Fruit fly (Drosophila melanogaster) Kc167 (cell line): Measurements from ENCODE around the gene CG31460.

Experiments
- Myc ChIP-seq: fragments of >200 bp; optimal IDR thresholded peaks from 2 replicates; lab custom pipeline; 2017; ENCODE audit warnings: missing external identifiers
- Sin3A ChIP-seq: fragments of >200 bp; optimal IDR thresholded peaks from 2 replicates; lab custom pipeline; 2018; ENCODE audit warnings: missing external identifiers
- h ChIP-seq: fragments of >200 bp; optimal IDR thresholded peaks from 3 replicates; lab custom pipeline; 2018; ENCODE audit warnings: missing external identifiers
- insv ChIP-seq: fragments of >200 bp; optimal IDR thresholded peaks from 3 replicates; lab custom pipeline; 2018; ENCODE audit warnings: missing external identifiers
- psq ChIP-seq: fragments of >200 bp; optimal IDR thresholded peaks from 2 replicates; lab custom pipeline; 2017; ENCODE audit warnings: missing external identifiers
- ttk ChIP-seq: sonication (Bioruptor generic); optimal IDR thresholded peaks from 2 replicates; lab custom pipeline; 2017; ENCODE audit warnings: missing external identifiers

Gene CG31460

dm6 chr3R:8561522-8561921, 951 bp upstream of the CG31460 start, which contains the start of gene pch2:
Gene pch2 (minus strand): TSS chr3R:8561764.
- no peak for TF ChIP-seq insv
- no peak for TF ChIP-seq Myc (lab: Kevin White, UChicago)
- TF ChIP-seq Sin3A (lab: Kevin White, UChicago) = no peak
- no peak for TF ChIP-seq psq
- TF ChIP-seq h (lab: Kevin White, UChicago) = no peak
- TF ChIP-seq ttk (lab: Kevin White, UChicago) = no peak

- TF ChIP-seq insv (no peak), Myc (lab: Kevin White, UChicago) (no peak), h (lab: Kevin White, UChicago) (no peak), ttk (lab: Kevin White, UChicago) (no peak)
These were observed 1.3 kb downstream of the CG31460 start, which contains the start of gene Cenp-C for dm6 chr3R:8563774-8564173. Gene Cenp-C (plus strand): TSS chr3R:8564105.

dm6 chr3R:8577409-8578255, 15.2 kb downstream of the CG31460 start, which contains the start of gene 5-HT2B:
Gene 5-HT2B (plus strand): TSS chr3R:8578205.
- TF ChIP-seq ttk (lab: Kevin White, UChicago) = no peak

- TF ChIP-seq Myc (lab: Kevin White, UChicago) = no peak
- TF ChIP-seq insv = no peak
- TF ChIP-seq ttk (lab: Kevin White, UChicago) = no peak
- TF ChIP-seq Sin3A (lab: Kevin White, UChicago) = no peak
These were observed 25.4 kb downstream of the CG31460 start for dm6 chr3R:8587859-8588258.

dm6 chr3R:8596161-8596560, 33.7 kb downstream of the CG31460 start:
- TF ChIP-seq psq = no peak
- no peak for TF ChIP-seq insv
- TF ChIP-seq h (lab: Kevin White, UChicago) = no peak
- TF ChIP-seq Myc (lab: Kevin White, UChicago) = no peak
- TF ChIP-seq ttk (lab: Kevin White, UChicago) = no peak
- TF ChIP-seq Sin3A (lab: Kevin White, UChicago) = no peak
